Worm (Caenorhabditis elegans) whole organism, L4/young adult: ENCODE measurements around the gene Y6G8.2.

ENCODE experiments used
- dao-5 ChIP-seq: sonication (generic microtip); optimal IDR thresholded peaks from 2 replicates; lab custom pipeline; 2016; ENCODE audit warnings: missing genotype, missing genetic modification characterization, moderate library complexity, missing compliant biosample characterization
- him-1 ChIP-seq: sonication (generic microtip); optimal IDR thresholded peaks from 2 replicates; lab custom pipeline; 2016; ENCODE audit warnings: missing genotype, missing genetic modification reagents, missing genetic modification characterization, missing compliant biosample characterization

DNA sequence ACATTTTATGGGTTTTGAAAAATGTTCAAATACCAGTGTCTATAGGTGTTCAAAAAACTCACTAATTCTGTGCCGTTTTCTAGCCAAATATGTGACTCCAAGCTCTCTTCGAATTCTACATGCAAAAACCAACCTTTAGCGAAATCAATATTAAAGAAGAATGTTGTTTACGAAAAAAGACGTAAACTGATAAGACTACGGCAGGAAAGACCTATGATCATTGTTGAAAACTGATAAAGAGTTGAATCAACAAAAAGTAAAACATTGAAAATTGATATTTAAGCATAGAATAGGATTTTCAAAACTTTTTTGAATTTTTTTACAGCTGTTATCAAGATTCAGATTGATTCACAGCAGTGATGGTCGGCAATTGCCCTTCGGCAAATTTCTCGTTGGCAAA is at the start of gene Y6G8.2:
- TF ChIP-seq him-1 (no peak), dao-5 (no peak)
